Fruit fly (Drosophila melanogaster): ENCODE measurements around the gene HemK2.

DNA sequence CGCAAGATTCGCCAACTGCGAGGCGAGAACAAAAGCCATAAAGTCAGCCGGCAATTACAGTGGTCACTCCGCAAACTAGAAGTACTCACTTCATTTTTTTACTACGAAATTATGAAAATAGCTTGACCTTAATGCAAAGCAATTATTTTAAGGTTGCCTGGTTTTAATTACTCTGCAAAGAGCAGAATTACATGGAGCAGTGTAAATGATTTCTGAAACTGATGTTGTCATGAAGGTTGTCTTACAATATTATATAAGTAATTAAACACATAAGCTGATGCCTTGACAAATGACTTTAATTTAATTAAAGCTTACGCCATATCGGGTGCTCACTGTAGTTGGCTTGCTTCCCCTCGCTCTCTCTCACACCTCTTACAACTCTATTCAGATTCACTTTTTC lies 25.3 kb downstream of the HemK2 start:
- TF ChIP-seq CG8478 (optimal IDR thresholded peaks at IDR 0.05) (no peak), psq (optimal IDR thresholded peaks at IDR 0.05) (no peak), usp (GFP tag; optimal IDR thresholded peaks at IDR 0.05) (no peak), EcR (GFP tag; optimal IDR thresholded peaks at IDR 0.05) (no peak), pan (optimal IDR thresholded peaks at IDR 0.05) (no peak)

Data from whole organism.